Worm (Caenorhabditis elegans): Measurements from ENCODE around the gene K09C6.8.

K09C6.8 gene

ce11 chrV:797241-797640, 45.8 kb downstream of the K09C6.8 start:
- no peak for TF ChIP-seq ets-7 (tag; optimal IDR thresholded peaks at IDR 0.05)
- TF ChIP-seq B0310.2 (tag; optimal IDR thresholded peaks at IDR 0.05): no peak
- no peak for TF ChIP-seq hmg-4 (GFP tag; optimal IDR thresholded peaks at IDR 0.05)
- TF ChIP-seq aly-1 (tag; optimal IDR thresholded peaks at IDR 0.05): no peak
- no peak for TF ChIP-seq tra-4 (tag; optimal IDR thresholded peaks at IDR 0.05)
- no peak for TF ChIP-seq scrt-1 (GFP tag; IDR thresholded peaks at IDR 0.05)
- no peak for TF ChIP-seq F13C5.2 (tag; optimal IDR thresholded peaks at IDR 0.05)
- TF ChIP-seq ceh-13 (GFP tag; optimal IDR thresholded peaks at IDR 0.05): no peak
- no peak for TF ChIP-seq sea-1 (GFP tag; conservative IDR thresholded peaks at IDR 0.05)
- TF ChIP-seq pes-1 (GFP tag; IDR thresholded peaks at IDR 0.05): no peak

- TF ChIP-seq ama-1 (optimal IDR thresholded peaks at IDR 0.05): no peak
- TF ChIP-seq hmg-4 (GFP tag; optimal IDR thresholded peaks at IDR 0.05): no peak
- no peak for TF ChIP-seq hmbx-1 (tag; optimal IDR thresholded peaks at IDR 0.05)
- TF ChIP-seq sea-1 (GFP tag; conservative IDR thresholded peaks at IDR 0.05): no peak
- TF ChIP-seq tbx-37 (GFP tag; conservative IDR thresholded peaks at IDR 0.05): no peak
- no peak for TF ChIP-seq scrt-1 (GFP tag; IDR thresholded peaks at IDR 0.05)
- TF ChIP-seq B0310.2 (tag; optimal IDR thresholded peaks at IDR 0.05): no peak
- no peak for TF ChIP-seq ceh-36 (tag; optimal IDR thresholded peaks at IDR 0.05)
These were observed 48.9 kb downstream of the K09C6.8 start for ce11 chrV:794092-794491.

All from whole organism, early embryonic.